Fruit fly (Drosophila melanogaster): ENCODE measurements around the gene CG17127.

The CG17127 gene

dm6 chr2L:10770568-10770967 lies at the start of gene CG17127:
Gene CG17127, plus strand, starts transcription at chr2L:10770868.
- TF ChIP-seq Dll (optimal IDR thresholded peaks at IDR 0.05) (no peak), pan (optimal IDR thresholded peaks at IDR 0.05) (no peak), psq (optimal IDR thresholded peaks at IDR 0.05) (no peak)

- no peak for TF ChIP-seq EcR (GFP tag; optimal IDR thresholded peaks at IDR 0.05)
- TF ChIP-seq psq (optimal IDR thresholded peaks at IDR 0.05) = no peak
- TF ChIP-seq CG8478 (optimal IDR thresholded peaks at IDR 0.05) = no peak
- no peak for TF ChIP-seq pan (optimal IDR thresholded peaks at IDR 0.05)
These were observed 49.1 kb upstream of the CG17127 start for dm6 chr2L:10721535-10721934.

DNA sequence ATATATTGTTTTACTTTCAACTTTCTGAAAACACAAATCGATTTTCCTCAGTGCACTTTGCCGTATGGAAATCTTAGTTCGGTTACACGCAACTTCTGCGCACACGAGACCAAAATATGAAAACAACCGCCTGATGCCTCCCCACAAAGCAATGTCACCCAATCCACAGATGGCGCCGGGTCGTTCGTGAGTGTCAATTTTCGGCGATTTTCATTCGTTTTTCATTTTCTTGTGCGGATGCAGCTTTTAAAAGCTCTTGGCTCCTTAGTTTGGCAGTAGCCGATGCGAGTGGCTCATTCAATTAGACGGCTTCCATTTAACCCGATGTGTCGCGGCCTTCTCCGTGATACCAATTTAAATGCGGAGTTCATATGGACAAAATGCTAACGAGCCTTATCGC lies 46.8 kb upstream of the CG17127 start, which contains the start of gene CG6431:
Gene CG6431, plus strand, starts transcription at position 301 of the 400 bp plus-strand sequence.
- TF ChIP-seq CG8478 (optimal IDR thresholded peaks at IDR 0.05) (no peak), usp (GFP tag; optimal IDR thresholded peaks at IDR 0.05) (no peak), pan (optimal IDR thresholded peaks at IDR 0.05) (no peak), EcR (GFP tag; optimal IDR thresholded peaks at IDR 0.05) (no peak), Dll (optimal IDR thresholded peaks at IDR 0.05) (no peak), psq (optimal IDR thresholded peaks at IDR 0.05) (no peak)

DNA sequence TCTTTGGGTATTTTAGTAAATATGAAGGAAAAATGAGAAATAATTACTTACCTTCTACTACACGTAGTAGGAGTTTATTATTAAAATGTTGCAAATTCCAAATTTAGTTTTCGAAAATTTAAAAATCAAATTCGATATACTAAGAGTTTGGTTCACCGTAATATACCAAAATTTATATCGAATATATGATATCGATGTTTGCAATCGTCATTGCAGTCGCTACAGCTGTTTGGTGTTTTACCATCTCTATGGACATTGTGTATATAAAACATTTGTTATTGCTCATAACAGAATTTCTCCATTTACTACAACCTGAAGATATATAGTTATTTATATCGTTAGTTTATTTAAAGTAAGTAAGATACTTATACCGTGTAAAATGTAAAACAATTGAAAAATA lies 41.9 kb upstream of the CG17127 start, which contains the start of gene CG6443:
Gene CG6443, plus strand, starts transcription at position 228 of the 400 bp plus-strand sequence.
- TF ChIP-seq psq (optimal IDR thresholded peaks at IDR 0.05) (no peak), Dll (optimal IDR thresholded peaks at IDR 0.05) (no peak), pan (optimal IDR thresholded peaks at IDR 0.05) (no peak), usp (GFP tag; optimal IDR thresholded peaks at IDR 0.05) (no peak), EcR (GFP tag; optimal IDR thresholded peaks at IDR 0.05) (no peak), CG8478 (optimal IDR thresholded peaks at IDR 0.05) (no peak)

- no peak for TF ChIP-seq CG8478 (optimal IDR thresholded peaks at IDR 0.05)
- no peak for TF ChIP-seq Dll (optimal IDR thresholded peaks at IDR 0.05)
- no peak for TF ChIP-seq pan (optimal IDR thresholded peaks at IDR 0.05)
- TF ChIP-seq EcR (GFP tag; optimal IDR thresholded peaks at IDR 0.05) = no peak
- no peak for TF ChIP-seq psq (optimal IDR thresholded peaks at IDR 0.05)
- no peak for TF ChIP-seq usp (GFP tag; optimal IDR thresholded peaks at IDR 0.05)
These were observed 40.7 kb upstream of the CG17127 start, which contains the start of gene CG17118 for dm6 chr2L:10729955-10730354. Gene CG17118, plus strand, starts transcription at chr2L:10730255.

- TF ChIP-seq EcR (GFP tag; optimal IDR thresholded peaks at IDR 0.05) (no peak), CG8478 (optimal IDR thresholded peaks at IDR 0.05) (no peak), psq (optimal IDR thresholded peaks at IDR 0.05) (no peak), Dll (optimal IDR thresholded peaks at IDR 0.05) (no peak), usp (GFP tag; optimal IDR thresholded peaks at IDR 0.05) (no peak), pan (optimal IDR thresholded peaks at IDR 0.05) (no peak)
These were observed 38.3 kb upstream of the CG17127 start, which contains the start of the genes EMC3 and Dpy-30L1 for dm6 chr2L:10732343-10732808. Gene EMC3, minus strand, starts transcription at chr2L:10732423. Gene Dpy-30L1, plus strand, starts transcription at chr2L:10732653.

DNA sequence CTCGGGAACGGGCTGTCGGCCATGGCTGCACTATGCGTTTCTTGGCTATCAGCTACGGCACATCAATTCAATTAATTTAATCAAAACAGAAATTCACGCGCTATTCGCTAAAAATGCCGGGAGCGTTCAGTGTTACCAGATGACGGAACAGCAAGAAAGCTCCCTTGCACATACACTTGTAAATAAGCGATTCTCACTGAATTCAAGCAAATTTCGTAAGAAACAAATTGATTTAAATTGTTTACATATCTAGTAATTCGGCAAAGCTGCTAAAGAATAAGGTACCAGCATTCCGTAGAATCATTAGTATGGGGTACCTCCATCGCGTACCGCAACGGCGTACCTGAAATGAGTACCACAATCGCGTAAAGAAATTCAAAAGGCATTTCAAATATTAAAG lies 34.7 kb upstream of the CG17127 start, which contains the start of gene Nup107:
Gene Nup107, minus strand, starts transcription at position 149 of the 400 bp plus-strand sequence.
- TF ChIP-seq EcR (GFP tag; optimal IDR thresholded peaks at IDR 0.05) (no peak), CG8478 (optimal IDR thresholded peaks at IDR 0.05) (no peak), pan (optimal IDR thresholded peaks at IDR 0.05) (no peak), usp (GFP tag; optimal IDR thresholded peaks at IDR 0.05) (no peak), Dll (optimal IDR thresholded peaks at IDR 0.05) (no peak), psq (optimal IDR thresholded peaks at IDR 0.05) (no peak)

- TF ChIP-seq pan (optimal IDR thresholded peaks at IDR 0.05) = no peak
- no peak for TF ChIP-seq usp (GFP tag; optimal IDR thresholded peaks at IDR 0.05)
- no peak for TF ChIP-seq psq (optimal IDR thresholded peaks at IDR 0.05)
- TF ChIP-seq CG8478 (optimal IDR thresholded peaks at IDR 0.05) = no peak
- no peak for TF ChIP-seq EcR (GFP tag; optimal IDR thresholded peaks at IDR 0.05)
- no peak for TF ChIP-seq Dll (optimal IDR thresholded peaks at IDR 0.05)
These were observed 33.5 kb upstream of the CG17127 start, which contains the start of the genes Vha16-5 and CG12299 for dm6 chr2L:10736993-10737756. Gene Vha16-5, minus strand, starts transcription at chr2L:10737043. Gene CG12299, plus strand, starts transcription at chr2L:10737345.

dm6 chr2L:10743714-10744113 lies 27.0 kb upstream of the CG17127 start, which contains the start of gene CG6729:
Gene CG6729, minus strand, starts transcription at chr2L:10743935.
- no peak for TF ChIP-seq Dll (optimal IDR thresholded peaks at IDR 0.05)
- no peak for TF ChIP-seq EcR (GFP tag; optimal IDR thresholded peaks at IDR 0.05)
- no peak for TF ChIP-seq psq (optimal IDR thresholded peaks at IDR 0.05)
- no peak for TF ChIP-seq CG8478 (optimal IDR thresholded peaks at IDR 0.05)
- TF ChIP-seq pan (optimal IDR thresholded peaks at IDR 0.05) = no peak
- no peak for TF ChIP-seq usp (GFP tag; optimal IDR thresholded peaks at IDR 0.05)

DNA sequence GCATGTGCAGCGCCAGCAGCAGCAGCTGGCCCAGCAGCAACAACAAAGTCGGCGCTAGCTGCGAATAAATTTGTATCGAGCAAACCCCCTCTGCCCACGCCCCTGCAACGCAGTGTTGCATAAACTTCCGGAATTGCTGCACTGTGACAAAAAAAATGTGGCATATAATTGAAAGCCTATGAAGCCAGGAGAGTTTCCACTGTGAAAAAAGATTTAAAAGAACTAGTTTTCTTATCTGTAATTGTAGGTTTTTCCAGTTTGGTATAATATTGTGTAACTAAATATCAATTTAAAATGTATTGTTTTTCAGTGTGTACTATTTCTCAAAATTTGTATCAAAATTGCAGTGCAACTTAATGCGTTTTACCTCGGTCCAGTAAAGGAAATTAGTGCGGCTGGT lies 22.4 kb upstream of the CG17127 start:
- no peak for TF ChIP-seq EcR (GFP tag; optimal IDR thresholded peaks at IDR 0.05)
- TF ChIP-seq usp (GFP tag; optimal IDR thresholded peaks at IDR 0.05) = no peak
- TF ChIP-seq psq (optimal IDR thresholded peaks at IDR 0.05) = no peak
- TF ChIP-seq CG8478 (optimal IDR thresholded peaks at IDR 0.05) = no peak
- TF ChIP-seq Dll (optimal IDR thresholded peaks at IDR 0.05) = no peak
- TF ChIP-seq pan (optimal IDR thresholded peaks at IDR 0.05) = no peak

dm6 chr2L:10749607-10750467 lies 20.8 kb upstream of the CG17127 start:
- TF ChIP-seq usp (GFP tag; optimal IDR thresholded peaks at IDR 0.05) (no peak), Dll (optimal IDR thresholded peaks at IDR 0.05) (no peak), EcR (GFP tag; optimal IDR thresholded peaks at IDR 0.05) (no peak), psq (optimal IDR thresholded peaks at IDR 0.05) (no peak), pan (optimal IDR thresholded peaks at IDR 0.05) (no peak), CG8478 (optimal IDR thresholded peaks at IDR 0.05) (no peak)

Measured in whole organism.